Fruit fly (Drosophila melanogaster) Kc167 (cell line): ENCODE data around the gene dy.
"Not testable (repeated sequence)": the region's sequence is repeated elsewhere in the genome, so short reads cannot be mapped to it uniquely, and the experiment has no call there.

ENCODE experiments used
- Myc ChIP-seq: fragments of >200 bp; optimal IDR thresholded peaks from 2 replicates; lab custom pipeline; 2017; ENCODE audit warnings: missing external identifiers
- Sin3A ChIP-seq: fragments of >200 bp; optimal IDR thresholded peaks from 2 replicates; lab custom pipeline; 2018; ENCODE audit warnings: missing external identifiers
- h ChIP-seq: fragments of >200 bp; optimal IDR thresholded peaks from 3 replicates; lab custom pipeline; 2018; ENCODE audit warnings: missing external identifiers
- insv ChIP-seq: fragments of >200 bp; optimal IDR thresholded peaks from 3 replicates; lab custom pipeline; 2018; ENCODE audit warnings: missing external identifiers
- psq ChIP-seq: fragments of >200 bp; optimal IDR thresholded peaks from 2 replicates; lab custom pipeline; 2017; ENCODE audit warnings: missing external identifiers
- ttk ChIP-seq: sonication (Bioruptor generic); optimal IDR thresholded peaks from 2 replicates; lab custom pipeline; 2017; ENCODE audit warnings: missing external identifiers

The dy gene

DNA sequence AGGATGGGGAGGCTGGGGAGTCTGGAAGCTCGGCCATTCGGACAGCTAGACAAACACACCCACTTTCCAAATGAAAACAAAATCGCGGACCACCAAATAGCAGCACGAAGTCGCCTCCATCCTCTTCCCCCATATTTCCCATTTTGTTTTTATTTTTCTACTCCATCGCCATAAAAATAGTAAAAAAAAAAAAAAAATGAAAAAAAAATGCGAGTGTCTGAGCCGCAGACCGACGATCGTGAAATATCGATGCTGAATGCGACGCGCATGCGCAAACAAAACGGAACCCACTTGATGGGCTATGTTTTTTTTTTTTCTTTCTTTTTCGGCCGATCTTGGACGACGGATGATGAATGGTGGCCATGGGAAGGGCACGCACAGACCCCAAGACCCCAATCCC lies 6.4 kb upstream of the dy start:
- TF ChIP-seq h (lab: Kevin White, UChicago), result no peak
- no peak for TF ChIP-seq psq (lab: Kevin White, UChicago)
- TF ChIP-seq Myc (lab: Kevin White, UChicago), result no peak
- no peak for TF ChIP-seq Sin3A (lab: Kevin White, UChicago)
- TF ChIP-seq ttk (lab: Kevin White, UChicago), result no peak
- no peak for TF ChIP-seq insv (lab: Kevin White, UChicago)

DNA sequence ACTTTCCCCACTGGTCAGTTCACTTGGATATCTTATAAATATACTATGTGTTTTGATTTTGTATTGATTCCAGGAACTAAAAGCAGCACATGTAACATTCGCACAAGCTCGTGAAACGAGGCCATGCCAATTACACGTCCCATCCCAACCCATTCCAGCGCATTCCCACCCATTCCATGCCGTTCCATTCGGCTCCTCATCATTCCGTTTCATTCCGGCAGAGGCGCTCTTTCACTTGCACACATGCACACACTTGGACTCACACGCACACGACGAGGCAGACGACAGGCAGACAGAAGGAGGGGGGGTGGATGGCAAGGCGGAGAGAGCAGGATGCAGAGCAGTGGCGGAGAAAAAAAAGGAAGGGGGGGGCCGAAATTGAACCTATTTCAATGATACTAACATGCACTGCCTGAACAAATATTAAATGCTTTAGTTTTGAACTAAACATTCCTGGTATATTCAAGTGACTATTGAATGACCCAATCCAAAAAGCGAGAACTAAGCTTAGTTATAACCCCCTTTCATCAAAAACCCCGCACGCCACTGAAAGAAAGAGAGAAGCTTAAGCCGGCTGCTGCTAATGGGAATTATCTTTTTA lies 2.5 kb downstream of the dy start:
- TF ChIP-seq Myc (lab: Kevin White, UChicago) (no peak), psq (lab: Kevin White, UChicago) (no peak), h (lab: Kevin White, UChicago) (no peak), Sin3A (lab: Kevin White, UChicago) (no peak), insv (lab: Kevin White, UChicago) (no peak), ttk (lab: Kevin White, UChicago) (no peak)

DNA sequence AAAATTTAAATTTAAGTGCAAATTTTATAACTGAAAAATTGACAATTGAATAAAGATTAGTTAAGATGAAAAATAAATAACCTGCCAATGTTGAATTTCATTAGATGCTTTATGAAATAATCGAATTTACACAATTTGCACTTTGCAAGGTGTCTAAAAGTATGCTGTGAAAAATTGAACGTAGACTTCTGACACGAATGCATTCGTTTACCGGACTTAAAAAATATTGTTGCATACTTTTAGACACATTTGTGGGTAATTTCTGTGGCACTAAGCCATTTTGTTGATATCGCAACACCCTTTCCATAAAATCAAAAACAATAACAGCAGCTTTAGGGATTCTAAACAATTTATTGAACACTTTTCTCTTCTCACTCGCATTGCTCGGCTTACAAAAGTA lies 9.1 kb downstream of the dy start:
- no peak for TF ChIP-seq insv (lab: Kevin White, UChicago)
- no peak for TF ChIP-seq Sin3A (lab: Kevin White, UChicago)
- TF ChIP-seq ttk (lab: Kevin White, UChicago), result no peak
- no peak for TF ChIP-seq psq (lab: Kevin White, UChicago)
- TF ChIP-seq h (lab: Kevin White, UChicago), result no peak
- no peak for TF ChIP-seq Myc (lab: Kevin White, UChicago)

DNA sequence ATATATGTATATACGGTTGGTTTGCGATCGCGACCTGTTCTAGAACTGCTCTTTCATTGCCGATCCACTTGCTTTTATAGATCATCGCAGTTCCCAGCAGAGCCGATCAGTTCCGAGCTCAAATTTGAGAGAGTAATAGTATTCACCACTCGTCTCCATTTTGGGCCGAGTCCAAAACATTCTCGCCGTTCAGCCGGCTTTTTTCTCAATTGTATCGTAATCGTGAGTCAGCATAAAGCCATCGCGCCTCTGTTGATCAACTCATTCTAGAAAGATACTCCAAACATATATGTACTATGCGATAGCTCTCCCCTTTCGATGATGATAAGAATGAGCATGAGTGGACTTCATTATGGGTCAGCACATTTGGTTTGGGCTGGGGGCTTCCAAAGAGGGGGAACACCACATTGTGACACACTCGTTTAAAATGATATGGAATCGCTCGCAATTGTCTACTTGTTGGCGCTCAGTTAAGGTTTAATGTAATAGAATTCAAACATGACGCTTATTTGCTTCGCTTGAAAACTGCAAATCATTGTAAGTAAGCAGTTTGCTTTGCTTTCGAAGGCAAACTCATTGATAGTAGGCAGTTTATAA lies 13.9 kb downstream of the dy start, which contains the start of gene CG9360:
Gene CG9360, minus strand, starts transcription at position 51 of the 597 bp plus-strand sequence.
- TF ChIP-seq ttk (lab: Kevin White, UChicago) (no peak), h (lab: Kevin White, UChicago) (no peak), psq (lab: Kevin White, UChicago) (no peak), insv (lab: Kevin White, UChicago) (no peak), Sin3A (lab: Kevin White, UChicago) (no peak), Myc (lab: Kevin White, UChicago) (no peak)

DNA sequence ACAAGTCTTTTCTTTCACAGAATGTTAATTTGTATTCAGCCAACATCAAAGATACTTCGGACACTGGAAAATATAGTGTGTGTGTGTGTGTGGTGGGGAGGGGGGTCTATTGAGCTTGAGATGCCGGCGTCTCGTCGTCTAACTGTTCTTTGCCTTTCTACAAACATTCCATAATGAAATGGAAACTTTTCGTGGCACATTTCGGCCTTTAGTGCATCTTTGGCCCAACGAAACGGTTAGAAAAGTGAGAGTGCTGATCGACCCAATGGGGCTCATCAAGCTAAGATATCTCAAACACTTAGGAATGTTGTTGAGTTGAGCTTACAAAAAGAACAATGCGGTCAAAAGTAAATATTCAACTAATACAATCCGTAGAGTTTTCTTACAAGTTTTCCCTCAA lies 21.7 kb downstream of the dy start:
- TF ChIP-seq Myc (lab: Kevin White, UChicago) (no peak), ttk (lab: Kevin White, UChicago) (no peak), insv (lab: Kevin White, UChicago) (no peak), Sin3A (lab: Kevin White, UChicago) (no peak), h (lab: Kevin White, UChicago) (no peak), psq (lab: Kevin White, UChicago) (no peak)

DNA sequence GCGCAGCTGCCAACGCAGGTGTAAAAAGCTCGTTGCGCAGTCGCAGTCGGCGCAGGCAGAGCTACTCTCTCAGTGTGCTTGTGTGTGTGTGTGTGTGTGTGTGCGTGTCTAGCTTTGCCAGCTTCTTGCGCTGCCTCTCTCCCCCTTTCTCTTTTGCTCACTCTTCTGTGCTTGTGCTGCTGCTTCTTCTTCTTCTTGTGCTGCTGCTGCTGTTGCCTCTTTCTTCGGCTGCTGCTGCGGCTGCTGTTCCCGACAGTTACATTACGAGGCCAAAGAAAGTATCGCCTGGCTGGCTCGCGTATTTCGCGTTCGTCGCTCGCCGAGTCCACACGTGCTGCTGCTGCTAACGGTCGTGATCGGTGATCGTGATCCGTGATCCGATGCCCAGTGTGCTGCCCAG lies 24.6 kb downstream of the dy start, which contains the start of gene m:
Gene m, plus strand, starts transcription at position 301 of the 400 bp plus-strand sequence.
- not testable (repeated sequence) for TF ChIP-seq h, Myc, insv (lab: Kevin White, UChicago)

DNA sequence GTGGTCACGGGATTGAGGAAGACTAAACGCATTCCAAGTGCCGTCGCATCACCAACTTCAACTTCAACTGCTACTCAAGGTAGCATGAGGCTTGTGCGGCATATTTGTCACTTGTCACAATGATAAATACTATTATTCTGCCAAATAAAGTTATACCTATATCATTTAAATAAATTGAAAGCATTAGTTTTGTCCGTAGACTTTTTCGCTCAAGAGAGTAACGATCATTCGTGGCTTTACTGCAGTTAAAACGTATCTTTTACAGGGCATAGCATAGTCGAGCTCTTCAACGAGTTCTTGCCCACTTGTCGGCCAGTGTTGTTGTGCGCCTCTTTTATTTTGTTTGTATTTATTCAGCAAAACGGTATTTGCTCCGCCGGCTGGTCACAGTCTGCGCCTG lies 42.2 kb downstream of the dy start:
- no peak for TF ChIP-seq ttk (lab: Kevin White, UChicago)
- TF ChIP-seq h (lab: Kevin White, UChicago), result no peak
- no peak for TF ChIP-seq insv (lab: Kevin White, UChicago)
- TF ChIP-seq psq (lab: Kevin White, UChicago), result no peak
- TF ChIP-seq Myc (lab: Kevin White, UChicago), result no peak
- TF ChIP-seq Sin3A (lab: Kevin White, UChicago), result no peak

DNA sequence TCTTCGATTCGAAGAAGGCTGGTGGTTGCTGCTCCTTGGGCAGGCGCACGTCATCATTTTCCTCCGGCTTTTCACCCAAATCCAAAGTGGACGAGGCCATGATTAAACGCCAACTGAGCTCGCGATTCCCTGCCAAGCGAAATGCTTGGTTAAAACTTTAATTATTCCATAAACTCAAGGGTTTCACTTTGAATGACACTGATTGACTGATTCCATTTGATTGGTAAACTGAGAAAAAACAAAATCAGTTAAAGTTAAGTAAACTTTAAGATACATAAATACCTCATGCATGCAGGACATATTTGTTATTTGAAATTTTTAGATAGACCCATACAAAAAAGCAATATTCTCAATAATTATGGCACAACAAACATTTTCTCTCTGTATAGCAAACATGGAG lies 44.8 kb downstream of the dy start, which contains the start of gene inaF-A:
Gene inaF-A, minus strand, starts transcription at position 101 of the 400 bp plus-strand sequence.
- TF ChIP-seq insv (lab: Kevin White, UChicago), result no peak
- TF ChIP-seq Sin3A (lab: Kevin White, UChicago), result no peak
- no peak for TF ChIP-seq ttk (lab: Kevin White, UChicago)
- no peak for TF ChIP-seq h (lab: Kevin White, UChicago)
- no peak for TF ChIP-seq Myc (lab: Kevin White, UChicago)
- TF ChIP-seq psq (lab: Kevin White, UChicago), result no peak

DNA sequence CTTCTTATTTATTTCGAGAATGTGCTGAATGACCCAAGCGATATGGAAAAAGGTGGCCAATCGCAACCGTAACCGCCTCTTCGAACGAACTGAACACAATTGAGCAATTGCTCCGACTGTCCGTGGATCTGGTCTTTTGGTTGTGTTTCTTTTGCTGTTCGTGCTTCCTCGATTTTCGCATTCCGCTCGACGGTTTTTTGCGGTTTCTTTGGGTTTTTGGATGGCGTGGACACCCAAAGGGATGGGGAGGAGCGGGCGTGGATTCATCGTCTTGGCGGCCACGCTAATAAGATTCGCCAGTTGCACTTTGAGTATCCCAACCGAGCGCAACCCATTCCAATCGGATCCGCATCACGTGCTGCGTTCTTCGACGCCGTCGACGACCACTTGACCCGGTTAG lies 45.9 kb downstream of the dy start, which contains the start of gene inaF-B:
Gene inaF-B, minus strand, starts transcription at position 101 of the 400 bp plus-strand sequence.
- no peak for TF ChIP-seq Sin3A (lab: Kevin White, UChicago)
- TF ChIP-seq h (lab: Kevin White, UChicago), result no peak
- no peak for TF ChIP-seq insv (lab: Kevin White, UChicago)
- TF ChIP-seq Myc (lab: Kevin White, UChicago), result no peak
- TF ChIP-seq psq (lab: Kevin White, UChicago), result no peak
- TF ChIP-seq ttk (lab: Kevin White, UChicago), result no peak

DNA sequence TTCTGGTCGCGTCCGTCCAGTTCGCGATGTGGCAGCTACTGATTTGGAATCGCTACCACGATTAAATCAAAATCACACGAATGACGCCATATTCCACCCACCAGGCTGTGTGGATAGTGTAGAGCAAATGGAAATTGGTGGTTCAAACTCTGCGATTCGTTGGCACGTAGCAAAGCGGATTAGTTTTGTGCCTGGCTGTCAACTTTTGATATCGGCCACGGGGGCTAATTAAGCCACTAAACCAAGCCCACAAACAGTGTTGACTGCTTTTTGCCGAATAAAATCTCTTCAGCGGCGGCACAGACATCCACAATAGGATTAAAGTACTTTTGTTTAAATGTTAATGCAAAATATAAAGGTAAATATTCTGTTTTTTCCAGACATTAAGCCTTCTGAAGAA lies 46.9 kb downstream of the dy start, which contains the start of gene inaF-C:
Gene inaF-C, minus strand, starts transcription at position 101 of the 400 bp plus-strand sequence.
- TF ChIP-seq insv (lab: Kevin White, UChicago), result no peak
- TF ChIP-seq ttk (lab: Kevin White, UChicago), result no peak
- TF ChIP-seq Sin3A (lab: Kevin White, UChicago), result no peak
- no peak for TF ChIP-seq psq (lab: Kevin White, UChicago)
- no peak for TF ChIP-seq h (lab: Kevin White, UChicago)
- no peak for TF ChIP-seq Myc (lab: Kevin White, UChicago)

DNA sequence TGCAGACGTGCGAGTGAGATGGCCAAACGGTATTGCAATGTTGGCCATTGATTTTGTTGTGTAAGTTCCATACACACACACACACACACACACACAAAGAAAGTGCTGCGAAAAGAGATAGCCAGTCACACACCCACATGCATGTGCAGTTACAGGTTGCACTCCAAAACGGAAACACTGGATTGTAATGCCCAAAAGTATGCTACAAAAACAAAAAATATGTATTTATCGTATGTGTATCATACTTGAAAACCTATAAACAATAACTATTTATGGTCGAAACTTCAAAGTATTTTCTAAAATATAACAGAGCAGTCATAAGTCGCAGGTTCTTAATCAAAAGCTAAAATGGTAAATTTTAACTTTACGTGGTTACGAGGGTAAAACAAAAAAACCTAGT lies 48.6 kb downstream of the dy start:
- TF ChIP-seq Myc (lab: Kevin White, UChicago) (no peak), Sin3A (lab: Kevin White, UChicago) (no peak), h (lab: Kevin White, UChicago) (no peak), ttk (lab: Kevin White, UChicago) (no peak), insv (lab: Kevin White, UChicago) (no peak), psq (lab: Kevin White, UChicago) (no peak)
